Fruit fly (Drosophila melanogaster) whole organism, embryonic: ENCODE data around the gene ebi.
A peak's percentile ranks its signal among the peaks of the same experiment; 100 is the strongest.

Source experiments
- Adf1 ChIP-seq: fragments of 200-800 bp; sonication (Bioruptor generic); IDR thresholded peaks from 2 replicates; pipeline ENCODE4 v1.3.6; 2022; ENCODE audit warnings: missing biosample characterization, missing genetic modification characterization
- Bteb2 ChIP-seq: fragments of 200-800 bp; sonication (Bioruptor generic); optimal IDR thresholded peaks from 2 replicates; lab custom pipeline; 2016; ENCODE audit warnings: missing biosample characterization, missing genetic modification characterization
- CG10565 ChIP-seq: fragments of 200-800 bp; sonication (Bioruptor generic); optimal IDR thresholded peaks from 3 replicates; lab custom pipeline; 2016; ENCODE audit warnings: missing biosample characterization, mild to moderate bottlenecking, missing genetic modification characterization
- CG12155 ChIP-seq: fragments of 200-800 bp; sonication (Bioruptor generic); optimal IDR thresholded peaks from 3 replicates; lab custom pipeline; 2016; ENCODE audit warnings: missing biosample characterization, missing genetic modification characterization
- CG1233 ChIP-seq: fragments of 200-800 bp; sonication (Bioruptor generic); optimal IDR thresholded peaks from 4 replicates; lab custom pipeline; 2018; ENCODE audit warnings: missing biosample characterization, mild to moderate bottlenecking, missing genetic modification characterization
- CG14014 ChIP-seq: fragments of 200-800 bp; sonication (Bioruptor generic); IDR thresholded peaks from 2 replicates; pipeline ENCODE4 v1.3.6; 2022; ENCODE audit warnings: missing biosample characterization, missing genetic modification characterization
- CG14860 ChIP-seq: fragments of 200-800 bp; sonication (Bioruptor generic); IDR thresholded peaks from 3 replicates; pipeline ENCODE4 v1.3.6; 2022; ENCODE audit warnings: missing biosample characterization, missing genetic modification characterization; ENCODE audit not compliant: partially characterized antibody
- CG14965 ChIP-seq: fragments of 200-800 bp; sonication (Bioruptor generic); optimal IDR thresholded peaks from 2 replicates; lab custom pipeline; 2016; ENCODE audit warnings: missing biosample characterization, missing genetic modification characterization, borderline replicate concordance
- CG15269 ChIP-seq: fragments of 200-800 bp; sonication (Bioruptor generic); optimal IDR thresholded peaks from 2 replicates; lab custom pipeline; 2018; ENCODE audit warnings: missing biosample characterization, mild to moderate bottlenecking, missing genetic modification characterization, moderate library complexity
- CG15514 ChIP-seq: fragments of 200-800 bp; sonication (Bioruptor generic); optimal IDR thresholded peaks from 3 replicates; lab custom pipeline; 2017; ENCODE audit warnings: missing biosample characterization, missing genetic modification characterization, mild to moderate bottlenecking, moderate library complexity, missing genetic modification reagents
- CG16815 ChIP-seq: fragments of 200-800 bp; sonication (Bioruptor generic); optimal IDR thresholded peaks from 3 replicates; lab custom pipeline; 2017; ENCODE audit warnings: missing biosample characterization, mild to moderate bottlenecking, missing genetic modification characterization
- CG17359 ChIP-seq: fragments of 200-800 bp; sonication (Bioruptor generic); optimal IDR thresholded peaks from 3 replicates; lab custom pipeline; 2018; ENCODE audit warnings: missing biosample characterization, mild to moderate bottlenecking, missing genetic modification characterization, moderate library complexity
- CG17361 ChIP-seq: fragments of 200-800 bp; sonication (Bioruptor generic); IDR thresholded peaks from 3 replicates; pipeline ENCODE4 v1.3.6; 2022; ENCODE audit warnings: missing biosample characterization, missing genetic modification characterization
- CG17802 ChIP-seq: fragments of 200-800 bp; sonication (Bioruptor generic); optimal IDR thresholded peaks from 2 replicates; lab custom pipeline; 2018; ENCODE audit warnings: missing biosample characterization, mild to moderate bottlenecking, missing genetic modification characterization, moderate library complexity
- CG2712 ChIP-seq: fragments of 200-800 bp; optimal IDR thresholded peaks from 3 replicates; lab custom pipeline; 2019; ENCODE audit warnings: missing biosample characterization, mild to moderate bottlenecking, missing genetic modification characterization, moderate library complexity
- CG32767 ChIP-seq: fragments of 200-800 bp; sonication (Bioruptor generic); IDR thresholded peaks from 2 replicates; pipeline ENCODE4 v1.3.6; 2022; ENCODE audit warnings: missing biosample characterization, missing genetic modification characterization
- CG3281 ChIP-seq: fragments of 200-800 bp; sonication (Bioruptor generic); optimal IDR thresholded peaks from 3 replicates; lab custom pipeline; 2017; ENCODE audit warnings: missing biosample characterization, mild to moderate bottlenecking, missing genetic modification characterization
- CG5245 ChIP-seq: fragments of 200-800 bp; sonication (Bioruptor generic); optimal IDR thresholded peaks from 3 replicates; lab custom pipeline; 2016; ENCODE audit warnings: missing biosample characterization, missing genetic modification characterization
- CG5953 ChIP-seq: fragments of 200-800 bp; sonication (Bioruptor generic); IDR thresholded peaks from 2 replicates; pipeline ENCODE4 v1.3.6; 2022; ENCODE audit warnings: missing biosample characterization, missing genetic modification characterization
- CG6791 ChIP-seq: fragments of 200-800 bp; sonication (Bioruptor generic); IDR thresholded peaks from 3 replicates; pipeline ENCODE4 v1.3.6; 2022; ENCODE audit warnings: missing biosample characterization, missing genetic modification characterization; ENCODE audit not compliant: partially characterized antibody
- CG7963 ChIP-seq: fragments of 200-800 bp; sonication (Bioruptor generic); IDR thresholded peaks from 3 replicates; pipeline ENCODE4 v1.3.6; 2022; ENCODE audit warnings: missing biosample characterization, missing genetic modification characterization; ENCODE audit not compliant: partially characterized antibody
- CG7987 ChIP-seq: fragments of 200-800 bp; sonication (Bioruptor generic); optimal IDR thresholded peaks from 2 replicates; lab custom pipeline; 2018; ENCODE audit warnings: missing biosample characterization, mild to moderate bottlenecking, missing genetic modification characterization, moderate library complexity
- CTCF ChIP-seq: fragments of 200-800 bp; sonication (Bioruptor generic); optimal IDR thresholded peaks from 2 replicates; lab custom pipeline; 2017; ENCODE audit warnings: missing biosample characterization, mild to moderate bottlenecking, missing genetic modification characterization, moderate library complexity
- D19A ChIP-seq: fragments of 200-800 bp; optimal IDR thresholded peaks from 3 replicates; lab custom pipeline; 2019; ENCODE audit warnings: missing biosample characterization, mild to moderate bottlenecking, missing genetic modification characterization, moderate library complexity
- Ets97D ChIP-seq: fragments of 200-800 bp; sonication (Bioruptor generic); optimal IDR thresholded peaks from 3 replicates; lab custom pipeline; 2016; ENCODE audit warnings: missing biosample characterization, missing genetic modification characterization
- HLHmδ ChIP-seq: fragments of 200-800 bp; sonication (Bioruptor generic); optimal IDR thresholded peaks from 2 replicates; lab custom pipeline; 2018; ENCODE audit warnings: missing biosample characterization, mild to moderate bottlenecking, missing genetic modification characterization, moderate library complexity
- Hey ChIP-seq: fragments of 200-800 bp; sonication (Bioruptor generic); optimal IDR thresholded peaks from 3 replicates; lab custom pipeline; 2018; ENCODE audit warnings: missing biosample characterization, mild to moderate bottlenecking, missing genetic modification characterization
- HmgD ChIP-seq: fragments of 200-800 bp; sonication (Bioruptor generic); optimal IDR thresholded peaks from 3 replicates; lab custom pipeline; 2016; ENCODE audit warnings: missing biosample characterization, missing genetic modification characterization
- Rfx ChIP-seq: fragments of 200-800 bp; sonication (Bioruptor generic); IDR thresholded peaks from 2 replicates; pipeline ENCODE4 v1.3.6; 2022; ENCODE audit warnings: missing biosample characterization, missing genetic modification characterization
- Scr ChIP-seq: fragments of 200-800 bp; sonication (Bioruptor generic); IDR thresholded peaks from 2 replicates; pipeline ENCODE4 v1.3.6; 2022; ENCODE audit warnings: missing biosample characterization, missing genetic modification characterization; ENCODE audit not compliant: partially characterized antibody
- Xbp1 ChIP-seq: fragments of 200-800 bp; sonication (Bioruptor generic); optimal IDR thresholded peaks from 3 replicates; lab custom pipeline; 2016; ENCODE audit warnings: missing biosample characterization, mild to moderate bottlenecking, missing genetic modification characterization
- ac ChIP-seq: fragments of 200-800 bp; sonication (Bioruptor generic); optimal IDR thresholded peaks from 3 replicates; lab custom pipeline; 2017; ENCODE audit warnings: missing biosample characterization, mild to moderate bottlenecking, missing genetic modification characterization
- bowl ChIP-seq: fragments of 200-800 bp; sonication (Bioruptor generic); IDR thresholded peaks from 2 replicates; pipeline ENCODE4 v1.3.6; 2022; ENCODE audit warnings: missing biosample characterization, missing genetic modification characterization
- btn ChIP-seq: fragments of 200-800 bp; sonication (Bioruptor generic); optimal IDR thresholded peaks from 2 replicates; lab custom pipeline; 2016; ENCODE audit warnings: missing biosample characterization, missing genetic modification characterization
- ci ChIP-seq: fragments of 200-800 bp; sonication (Bioruptor generic); IDR thresholded peaks from 3 replicates; pipeline ENCODE4 v1.3.6; 2022; ENCODE audit warnings: missing biosample characterization, missing genetic modification characterization
- danr ChIP-seq: fragments of 200-800 bp; sonication (Bioruptor generic); IDR thresholded peaks from 2 replicates; pipeline ENCODE4 v1.3.6; 2022; ENCODE audit warnings: missing biosample characterization, missing genetic modification characterization
- fru ChIP-seq: fragments of >200 bp; optimal IDR thresholded peaks from 2 replicates; lab custom pipeline; 2017
- gcm2 ChIP-seq: fragments of 200-800 bp; sonication (Bioruptor generic); optimal IDR thresholded peaks from 2 replicates; lab custom pipeline; 2016; ENCODE audit warnings: missing biosample characterization, missing genetic modification characterization
- gfzf ChIP-seq: fragments of 200-800 bp; sonication (Bioruptor generic); optimal IDR thresholded peaks from 2 replicates; lab custom pipeline; 2016; ENCODE audit warnings: missing biosample characterization, mild to moderate bottlenecking, missing genetic modification characterization, moderate library complexity
- h ChIP-seq: fragments of >200 bp; optimal IDR thresholded peaks from 2 replicates; lab custom pipeline; 2017
- her ChIP-seq: fragments of 200-800 bp; sonication (Bioruptor generic); optimal IDR thresholded peaks from 2 replicates; lab custom pipeline; 2016; ENCODE audit warnings: missing biosample characterization, missing genetic modification characterization
- hkb ChIP-seq, 2 experiments: fragments of 200-800 bp in 1 of 2; fragments of >200 bp in 1 of 2; sonication (Bioruptor generic) in 1 of 2; IDR thresholded peaks in 1 of 2; optimal IDR thresholded peaks in 1 of 2; 2 replicates each; pipeline versions ENCODE4 v1.3.6 to Lab custom; 2017 to 2022; ENCODE audit warnings: missing biosample characterization in 1 of 2, missing genetic modification characterization in 1 of 2
- jing ChIP-seq: fragments of 200-800 bp; sonication (Bioruptor generic); optimal IDR thresholded peaks from 2 replicates; lab custom pipeline; 2018; ENCODE audit warnings: missing biosample characterization, mild to moderate bottlenecking, missing genetic modification characterization
- kni ChIP-seq: fragments of 200-800 bp; sonication (Bioruptor generic); optimal IDR thresholded peaks from 3 replicates; lab custom pipeline; 2017; ENCODE audit warnings: mild to moderate bottlenecking, missing biosample characterization, missing genetic modification reagents, missing genetic modification characterization
- psq ChIP-seq: fragments of 200-800 bp; sonication (Bioruptor generic); optimal IDR thresholded peaks from 2 replicates; lab custom pipeline; 2017; ENCODE audit warnings: missing biosample characterization, missing genetic modification characterization
- sd ChIP-seq: fragments of 200-800 bp; sonication (Bioruptor generic); optimal IDR thresholded peaks from 3 replicates; lab custom pipeline; 2018; ENCODE audit warnings: missing biosample characterization, mild to moderate bottlenecking, missing genetic modification characterization, moderate library complexity
- sob ChIP-seq: fragments of 200-800 bp; sonication (Bioruptor generic); IDR thresholded peaks from 2 replicates; pipeline ENCODE4 v1.3.6; 2022; ENCODE audit warnings: missing biosample characterization, missing genetic modification characterization
- tgo ChIP-seq: fragments of 200-800 bp; sonication (Bioruptor generic); IDR thresholded peaks from 3 replicates; pipeline ENCODE4 v1.3.6; 2022; ENCODE audit warnings: missing biosample characterization, missing genetic modification characterization
- vfl ChIP-seq: fragments of 200-800 bp; sonication (Bioruptor generic); optimal IDR thresholded peaks from 2 replicates; lab custom pipeline; 2016; ENCODE audit warnings: missing biosample characterization, missing genetic modification characterization
- zfh1 ChIP-seq: fragments of 200-800 bp; sonication (Bioruptor generic); IDR thresholded peaks from 3 replicates; pipeline ENCODE4 v1.3.6; 2022; ENCODE audit warnings: missing biosample characterization, missing genetic modification characterization

The ebi gene

dm6 chr2L:441927-442691 lies 27.2 kb downstream of the ebi start (continued):
- TF ChIP-seq danr (GFP tag; lab: Robert Waterston, UW) (peak; percentile 48; the same call in 1 of the 2 replicates), hkb (optimal IDR thresholded peaks at IDR 0.05; lab: Kevin White, UChicago) (no peak), hkb (GFP tag; IDR thresholded peaks at IDR 0.05; lab: Robert Waterston, UW) (peak; percentile 88), Hey (no peak), gcm2 (GFP tag; lab: Kevin White, UChicago) (no peak), CG14860 (GFP tag; lab: Robert Waterston, UW) (no peak), Scr (GFP tag; lab: Robert Waterston, UW) (no peak), CG17361 (GFP tag; lab: Robert Waterston, UW) (peak; percentile 84), CG5245 (GFP tag; lab: Kevin White, UChicago) (peak; percentile 78), CG7963 (GFP tag; lab: Robert Waterston, UW) (no peak), CG32767 (peak; percentile 73; the same call in 1 of the 2 replicates), CG5953 (GFP tag; lab: Robert Waterston, UW) (peak; percentile 92), sob (GFP tag; lab: Robert Waterston, UW) (peak; percentile 56; the same call in 1 of the 2 replicates), Ets97D (GFP tag; lab: Kevin White, UChicago) (peak; percentile 43), Xbp1 (GFP tag; lab: Kevin White, UChicago) (peak; percentile 86), CG6791 (GFP tag; lab: Robert Waterston, UW) (no peak), D19A (tag; lab: Kevin White, UChicago) (peak; percentile 79), Rfx (GFP tag; lab: Robert Waterston, UW) (0 out of 2 replicates have a peak, but pooled peaks have one; percentile 24), gfzf (no peak), CTCF (GFP tag; lab: Kevin White, UChicago) (no peak), kni (peak; percentile 10), her (peak; percentile 77), CG16815 (GFP tag; lab: Kevin White, UChicago) (peak; percentile 78), CG12155 (GFP tag; lab: Kevin White, UChicago) (peak; percentile 48), psq (GFP tag; lab: Kevin White, UChicago) (peak; percentile 66), jing (peak; percentile 80), CG15514 (peak; percentile 24), sd (peak; percentile 98), zfh1 (GFP tag; lab: Robert Waterston, UW) (peak; percentile 94), bowl (GFP tag; lab: Robert Waterston, UW) (peak; percentile 75), CG2712 (peak; percentile 92), CG14965 (GFP tag; lab: Kevin White, UChicago) (peak; percentile 12), Adf1 (no peak), Bteb2 (GFP tag; lab: Kevin White, UChicago) (no peak), ac (peak; percentile 58), HmgD (GFP tag; lab: Kevin White, UChicago) (no peak), CG3281 (no peak), CG10565 (peak; percentile 25), CG1233 (GFP tag; lab: Kevin White, UChicago) (peak; percentile 69), CG15269 (tag; lab: Kevin White, UChicago) (no peak), ci (GFP tag; lab: Robert Waterston, UW) (peak; percentile 96), vfl (GFP tag; lab: Kevin White, UChicago) (peak; percentile 54), HLHmδ (GFP tag; lab: Kevin White, UChicago) (no peak), fru (no peak), CG17802 (peak; percentile 72), btn (GFP tag; lab: Kevin White, UChicago) (peak; percentile 81), h (lab: Kevin White, UChicago) (no peak), tgo (GFP tag; lab: Robert Waterston, UW) (peak; percentile 72), CG14014 (peak; percentile 57; the same call in 1 of the 2 replicates), CG7987 (GFP tag; lab: Kevin White, UChicago) (peak; percentile 25), CG17359 (tag; lab: Kevin White, UChicago) (peak; percentile 92)
